Worm (Caenorhabditis elegans) whole organism, L4 larva: ENCODE measurements around the gene slc-17.5.
A peak's percentile ranks its signal among the peaks of the same experiment; 100 is the strongest.

Experiments used
- F10B5.3 ChIP-seq: sonication (generic microtip); optimal IDR thresholded peaks from 2 replicates; lab custom pipeline; 2016; ENCODE audit warnings: mild to moderate bottlenecking, missing genetic modification characterization, missing compliant biosample characterization
- R02D3.7 ChIP-seq: fragments of 150-350 bp; sonication (generic microtip); optimal IDR thresholded peaks from 3 replicates; lab custom pipeline; 2014; ENCODE audit warnings: missing biosample characterization, missing genetic modification characterization
- T20F7.1 ChIP-seq: fragments of 200-800 bp; sonication (Bioruptor generic); optimal IDR thresholded peaks from 2 replicates; lab custom pipeline; 2018; ENCODE audit warnings: mild to moderate bottlenecking, missing genetic modification characterization, missing compliant biosample characterization
- T26A8.4 ChIP-seq: fragments of 200-800 bp; sonication (Bioruptor generic); IDR thresholded peaks from 2 replicates; pipeline ENCODE4 v1.3.6; 2022; ENCODE audit warnings: missing genetic modification characterization, missing compliant biosample characterization
- Y48G9A.11 ChIP-seq: fragments of 200-800 bp; sonication (Bioruptor generic); IDR thresholded peaks from 2 replicates; pipeline ENCODE4 v1.3.6; 2022; ENCODE audit warnings: missing genetic modification reagents, missing genetic modification characterization, missing compliant biosample characterization
- aha-1 ChIP-seq: fragments of 150-350 bp; peaks from one replicate; lab custom pipeline; 2014; ENCODE audit warnings: missing biosample characterization, missing genetic modification characterization
- ceh-28 ChIP-seq: fragments of 150-350 bp; optimal IDR thresholded peaks from 2 replicates; lab custom pipeline; 2014; ENCODE audit warnings: missing biosample characterization, missing genetic modification reagents, missing genetic modification characterization
- ceh-44 ChIP-seq: fragments of 200-800 bp; sonication (Bioruptor generic); IDR thresholded peaks from 2 replicates; pipeline ENCODE4 v1.3.6; 2022; ENCODE audit warnings: missing genetic modification reagents, missing genetic modification characterization, missing compliant biosample characterization
- ceh-62 ChIP-seq: sonication (generic microtip); optimal IDR thresholded peaks from 2 replicates; lab custom pipeline; 2017; ENCODE audit warnings: missing biosample characterization, missing genetic modification characterization
- ces-1 ChIP-seq: fragments of 150-350 bp; sonication (generic microtip); optimal IDR thresholded peaks from 4 replicates; lab custom pipeline; 2014; ENCODE audit warnings: missing biosample characterization, missing genetic modification reagents, missing genetic modification characterization
- daf-12 ChIP-seq: fragments of 150-350 bp; optimal IDR thresholded peaks from 2 replicates; lab custom pipeline; 2014; ENCODE audit warnings: missing biosample characterization, missing genetic modification reagents, missing genetic modification characterization
- dmd-8 ChIP-seq: fragments of 200-800 bp; sonication (Bioruptor generic); IDR thresholded peaks from 2 replicates; pipeline ENCODE4 v1.3.6; 2022; ENCODE audit warnings: missing genetic modification characterization, missing compliant biosample characterization
- egl-27 ChIP-seq: sonication (generic microtip); optimal IDR thresholded peaks from 3 replicates; lab custom pipeline; 2017; ENCODE audit warnings: missing biosample characterization, missing genetic modification reagents, missing genetic modification characterization
- fkh-10 ChIP-seq: fragments of 150-350 bp; optimal IDR thresholded peaks from 2 replicates; lab custom pipeline; 2014; ENCODE audit warnings: missing biosample characterization, missing genetic modification reagents, missing genetic modification characterization
- fos-1 ChIP-seq: fragments of 150-350 bp; optimal IDR thresholded peaks from 2 replicates; lab custom pipeline; 2014; ENCODE audit warnings: missing biosample characterization, missing genetic modification characterization
- hlh-11 ChIP-seq: fragments of 200-800 bp; sonication (Bioruptor generic); optimal IDR thresholded peaks from 2 replicates; lab custom pipeline; 2018; ENCODE audit warnings: mild to moderate bottlenecking, missing genetic modification characterization, missing compliant biosample characterization
- hlh-30 ChIP-seq: sonication (generic microtip); optimal IDR thresholded peaks from 2 replicates; lab custom pipeline; 2017; ENCODE audit warnings: antibody characterized with exemption, mild to moderate bottlenecking, missing genetic modification characterization, missing compliant biosample characterization; ENCODE audit not compliant: insufficient read depth
- hmg-1.1 ChIP-seq: fragments of 200-800 bp; sonication (Bioruptor generic); IDR thresholded peaks from 2 replicates; pipeline ENCODE4 v1.3.6; 2022; ENCODE audit warnings: missing genetic modification reagents, missing genetic modification characterization, missing compliant biosample characterization
- jun-1 ChIP-seq: fragments of 150-350 bp; optimal IDR thresholded peaks from 2 replicates; lab custom pipeline; 2014; ENCODE audit warnings: missing biosample characterization, missing genetic modification reagents, missing genetic modification characterization
- lin-15B ChIP-seq: fragments of 150-350 bp; sonication (generic microtip); optimal IDR thresholded peaks from 3 replicates; lab custom pipeline; 2014; ENCODE audit warnings: missing biosample characterization, missing genetic modification characterization
- mdl-1 ChIP-seq, 2 experiments: fragments of 150-350 bp in 1 of 2; sonication (generic microtip) in 1 of 2; optimal IDR thresholded peaks; 2 replicates each; lab custom pipeline; 2014 to 2017; ENCODE audit warnings: missing biosample characterization in 2 of 2, missing genetic modification characterization in 2 of 2
- mdt-29 ChIP-seq: fragments of 200-800 bp; sonication (Bioruptor generic); IDR thresholded peaks from 2 replicates; pipeline ENCODE4 v1.3.6; 2022; ENCODE audit warnings: missing genetic modification reagents, missing genetic modification characterization, missing compliant biosample characterization
- nhr-25 ChIP-seq: sonication (generic microtip); optimal IDR thresholded peaks from 2 replicates; lab custom pipeline; 2017; ENCODE audit warnings: missing genetic modification characterization, mild to moderate bottlenecking, missing compliant biosample characterization, antibody characterized with exemption, moderate library complexity, borderline replicate concordance; ENCODE audit not compliant: insufficient read depth
- nhr-77 ChIP-seq: fragments of 150-350 bp; optimal IDR thresholded peaks from 2 replicates; lab custom pipeline; 2014; ENCODE audit warnings: missing biosample characterization, missing genetic modification characterization
- set-16 ChIP-seq: fragments of 200-800 bp; sonication (Bioruptor generic); IDR thresholded peaks from 2 replicates; pipeline ENCODE4 v1.3.6; 2022; ENCODE audit warnings: missing genetic modification reagents, missing genetic modification characterization, missing compliant biosample characterization
- skn-1 ChIP-seq: fragments of 150-350 bp; optimal IDR thresholded peaks from 2 replicates; lab custom pipeline; 2014; ENCODE audit warnings: missing biosample characterization, missing genetic modification characterization
- snpc-1.2 ChIP-seq: fragments of 200-800 bp; sonication (Bioruptor generic); IDR thresholded peaks from 2 replicates; pipeline ENCODE4 v1.3.6; 2022; ENCODE audit warnings: missing genetic modification reagents, missing genetic modification characterization, missing compliant biosample characterization
- snpc-4 ChIP-seq: fragments of 150-350 bp; optimal IDR thresholded peaks from 2 replicates; lab custom pipeline; 2014; ENCODE audit warnings: missing biosample characterization, missing genetic modification characterization
- spr-1 ChIP-seq: sonication (generic microtip); optimal IDR thresholded peaks from 2 replicates; lab custom pipeline; 2016; ENCODE audit warnings: mild to moderate bottlenecking, missing genetic modification characterization, missing compliant biosample characterization
- spr-3 ChIP-seq: fragments of 200-800 bp; sonication (Bioruptor generic); optimal IDR thresholded peaks from 2 replicates; lab custom pipeline; 2018; ENCODE audit warnings: mild to moderate bottlenecking, missing genetic modification characterization, missing compliant biosample characterization
- tag-97 ChIP-seq: fragments of 200-800 bp; sonication (Bioruptor generic); IDR thresholded peaks from 2 replicates; pipeline ENCODE4 v1.3.6; 2022; ENCODE audit warnings: missing genetic modification characterization, missing compliant biosample characterization
- unc-130 ChIP-seq: sonication (generic microtip); optimal IDR thresholded peaks from 2 replicates; lab custom pipeline; 2016; ENCODE audit warnings: missing genetic modification reagents, missing genetic modification characterization, missing compliant biosample characterization
- unc-62 ChIP-seq, 3 experiments: fragments of 150-350 bp in 1 of 3; sonication (generic microtip); optimal IDR thresholded peaks in 2 of 3; peaks in 1 of 3; 1 replicate in 1 of 3; 2 replicates in 2 of 3; lab custom pipeline; 2014 to 2017; ENCODE audit warnings: missing biosample characterization in 3 of 3, missing genetic modification characterization in 3 of 3, missing genetic modification reagents in 3 of 3, missing genotype in 1 of 3
- zag-1 ChIP-seq: fragments of 150-350 bp; optimal IDR thresholded peaks from 2 replicates; lab custom pipeline; 2014; ENCODE audit warnings: missing biosample characterization, missing genetic modification characterization
- zfp-3 ChIP-seq: fragments of 200-800 bp; sonication (Bioruptor generic); conservative IDR thresholded peaks from 2 replicates; pipeline ENCODE4 v1.3.6; 2022; ENCODE audit warnings: missing genetic modification reagents, missing genetic modification characterization, missing compliant biosample characterization
- zip-2 ChIP-seq: fragments of 150-350 bp; optimal IDR thresholded peaks from 2 replicates; lab custom pipeline; 2014; ENCODE audit warnings: missing biosample characterization, missing genetic modification characterization

slc-17.5 gene

DNA sequence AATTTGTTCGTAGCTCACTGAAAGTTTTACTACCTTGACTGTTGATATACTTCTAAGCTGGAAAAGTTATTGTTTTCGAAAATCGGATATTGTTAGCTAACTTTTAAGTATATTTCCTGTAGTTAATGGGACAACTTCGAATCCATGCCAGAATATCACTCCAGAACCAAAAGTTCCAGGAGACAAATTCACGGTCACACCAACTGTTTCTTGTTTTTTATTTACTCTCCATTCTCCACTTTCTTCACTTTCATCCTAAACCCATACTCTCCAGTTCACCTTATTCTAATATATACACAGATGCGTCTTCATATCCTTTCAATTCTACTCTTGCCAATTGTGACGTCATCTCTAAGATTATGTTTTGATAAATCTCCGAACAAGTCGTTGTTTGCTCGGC is 25.7 kb downstream of the slc-17.5 start, which contains the start of gene C16D9.1:
C16D9.1 (plus strand) TSS at position 301 of the 400 bp plus-strand sequence.
- TF ChIP-seq R02D3.7 (tag; lab: Kevin White, UChicago): no peak
- no peak for TF ChIP-seq T26A8.4
- TF ChIP-seq spr-3 (GFP tag; lab: Kevin White, UChicago): no peak
- no peak for TF ChIP-seq skn-1 (tag; lab: Kevin White, UChicago)
- TF ChIP-seq unc-62 (GFP tag; optimal IDR thresholded peaks at IDR 0.05 in 1 of 2; lab: Kevin White, UChicago): no peak
- no peak for TF ChIP-seq unc-62 (tag; optimal IDR thresholded peaks at IDR 0.05; lab: Kevin White, UChicago)
- TF ChIP-seq Y48G9A.11: no peak
- TF ChIP-seq fkh-10 (GFP tag; lab: Kevin White, UChicago): no peak
- no peak for TF ChIP-seq mdl-1 (tag; optimal IDR thresholded peaks at IDR 0.05; lab: Kevin White, UChicago)
- TF ChIP-seq snpc-4: no peak

DNA sequence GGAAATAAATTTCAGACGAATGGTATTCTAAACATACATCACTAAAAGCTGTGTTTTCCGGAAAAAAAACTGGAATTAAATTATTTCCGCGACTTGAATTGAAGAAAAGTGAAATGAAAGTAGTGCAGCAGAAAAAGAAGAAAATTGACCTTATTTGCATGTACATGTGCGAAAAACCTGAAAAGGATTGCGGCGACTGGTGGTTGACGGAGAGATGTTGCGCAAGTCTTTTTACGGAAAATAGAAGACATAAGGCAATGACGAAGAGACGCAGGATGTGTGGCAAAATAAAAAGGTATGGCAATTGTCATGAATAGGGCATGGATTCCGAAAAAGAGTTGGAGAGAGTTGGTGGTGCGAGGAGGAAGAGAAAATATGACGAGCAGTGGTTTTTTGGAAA is 29.7 kb downstream of the slc-17.5 start:
- no peak for TF ChIP-seq unc-130 (GFP tag; lab: Kevin White, UChicago)
- no peak for TF ChIP-seq ceh-62 (tag; lab: Kevin White, UChicago)
- TF ChIP-seq snpc-1.2 (GFP tag; lab: Robert Waterston, UW): no peak
- TF ChIP-seq hlh-11 (tag; lab: Kevin White, UChicago): no peak
- TF ChIP-seq zip-2 (tag; lab: Kevin White, UChicago): no peak
- no peak for TF ChIP-seq fos-1 (tag; lab: Kevin White, UChicago)
- no peak for TF ChIP-seq lin-15B (tag; lab: Kevin White, UChicago)
- no peak for TF ChIP-seq F10B5.3 (tag; lab: Kevin White, UChicago)
- no peak for TF ChIP-seq set-16 (GFP tag; lab: Robert Waterston, UW)
- no peak for TF ChIP-seq mdt-29 (GFP tag; lab: Robert Waterston, UW)
- TF ChIP-seq ceh-28 (tag; lab: Kevin White, UChicago): no peak
- no peak for TF ChIP-seq daf-12

DNA sequence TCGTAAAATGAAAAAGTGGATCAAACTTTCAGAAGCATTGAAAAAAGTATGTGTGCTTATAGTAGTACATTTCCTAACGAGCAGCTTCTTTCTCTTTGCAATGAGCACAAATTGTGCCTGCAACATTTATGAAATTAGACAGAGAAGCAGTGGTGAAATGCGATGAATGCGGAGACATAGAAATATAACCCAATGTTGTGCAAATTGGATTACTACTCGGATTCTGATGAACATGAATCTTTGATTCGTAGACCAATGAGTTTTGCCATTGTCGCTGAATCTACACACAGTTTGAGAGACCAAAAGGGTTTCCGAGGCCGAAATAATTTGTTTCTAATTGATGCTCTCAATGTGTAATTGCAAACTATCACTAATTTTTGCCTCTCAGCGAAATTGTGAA is 30.8 kb downstream of the slc-17.5 start:
- TF ChIP-seq hmg-1.1 (GFP tag; lab: Robert Waterston, UW) (no peak), ces-1 (GFP tag; lab: Kevin White, UChicago) (peak; percentile 53), aha-1 (peak; percentile 81)

DNA sequence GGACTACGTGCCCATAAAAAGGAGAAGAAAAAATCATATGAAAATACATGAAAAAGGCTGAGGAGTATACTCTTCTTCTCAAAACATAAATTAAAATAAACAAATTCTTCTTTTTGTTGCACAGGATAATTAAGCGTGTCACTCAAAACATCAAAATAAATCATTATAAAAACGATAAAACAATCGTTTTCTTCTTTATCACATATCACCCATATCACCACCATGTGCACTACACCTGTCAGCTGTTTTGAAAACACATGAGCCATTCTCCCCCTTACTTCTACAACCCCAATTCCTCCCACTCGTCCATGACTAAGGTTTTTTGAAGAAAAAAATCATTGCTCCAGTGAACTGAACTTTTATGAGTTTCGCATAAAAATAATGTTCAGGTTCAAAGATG is 32.2 kb downstream of the slc-17.5 start:
- TF ChIP-seq ceh-44 (GFP tag; lab: Robert Waterston, UW): no peak
- TF ChIP-seq unc-62 (GFP tag; optimal IDR thresholded peaks at IDR 0.05 in 1 of 2; lab: Kevin White, UChicago): peak in 1 of 2 experiments; percentile 18
- TF ChIP-seq unc-62 (tag; optimal IDR thresholded peaks at IDR 0.05; lab: Kevin White, UChicago): no peak
- TF ChIP-seq hmg-1.1 (GFP tag; lab: Robert Waterston, UW): no peak
- peak; percentile 21 for TF ChIP-seq hlh-30 (tag; lab: Kevin White, UChicago)
- no peak for TF ChIP-seq nhr-25 (tag; lab: Kevin White, UChicago)
- TF ChIP-seq, all 104 proteins: peak for 2

DNA sequence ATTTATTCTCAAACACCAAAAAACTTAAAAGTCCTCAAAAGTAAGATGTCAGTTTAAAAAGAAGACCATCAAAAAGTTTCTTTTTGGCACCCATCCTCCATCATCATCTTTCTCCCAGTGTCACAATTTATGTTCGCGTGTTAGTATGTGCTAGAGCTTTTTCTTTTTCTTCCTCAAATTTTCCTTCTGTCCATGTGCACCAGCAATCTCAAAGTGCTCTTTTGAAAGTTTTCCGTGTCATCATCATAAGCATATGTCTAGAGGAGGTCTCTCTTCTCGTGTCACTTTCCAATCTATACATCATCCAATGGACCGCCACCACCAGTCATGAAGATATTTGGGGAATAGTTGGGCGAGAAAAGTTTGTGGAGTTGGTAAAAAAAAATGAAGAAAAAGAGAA is 33.6 kb downstream of the slc-17.5 start:
- TF ChIP-seq T20F7.1 (no peak), mdl-1 (tag; optimal IDR thresholded peaks at IDR 0.05; lab: Kevin White, UChicago) (no peak), zag-1 (tag; lab: Kevin White, UChicago) (no peak), egl-27 (tag; lab: Kevin White, UChicago) (no peak), zfp-3 (GFP tag; lab: Robert Waterston, UW) (no peak), unc-62 (GFP tag; optimal IDR thresholded peaks at IDR 0.05 in 1 of 2; lab: Kevin White, UChicago) (peak in 1 of 2 experiments; percentile 22), unc-62 (tag; optimal IDR thresholded peaks at IDR 0.05; lab: Kevin White, UChicago) (no peak), jun-1 (tag; lab: Kevin White, UChicago) (no peak), nhr-77 (no peak), spr-1 (no peak), dmd-8 (no peak), tag-97 (GFP tag; lab: Robert Waterston, UW) (no peak), hlh-30 (tag; lab: Kevin White, UChicago) (peak; percentile 55)
